Fruit fly (Drosophila melanogaster) Kc167 (cell line): ENCODE results near the gene Pde9.

Experiments
- Sin3A ChIP-seq: fragments of >200 bp; optimal IDR thresholded peaks from 2 replicates; lab custom pipeline; 2018; ENCODE audit warnings: missing external identifiers
- h ChIP-seq: fragments of >200 bp; optimal IDR thresholded peaks from 3 replicates; lab custom pipeline; 2018; ENCODE audit warnings: missing external identifiers
- insv ChIP-seq: fragments of >200 bp; optimal IDR thresholded peaks from 3 replicates; lab custom pipeline; 2018; ENCODE audit warnings: missing external identifiers
- psq ChIP-seq: fragments of >200 bp; optimal IDR thresholded peaks from 2 replicates; lab custom pipeline; 2017; ENCODE audit warnings: missing external identifiers
- ttk ChIP-seq: sonication (Bioruptor generic); optimal IDR thresholded peaks from 2 replicates; lab custom pipeline; 2017; ENCODE audit warnings: missing external identifiers

DNA sequence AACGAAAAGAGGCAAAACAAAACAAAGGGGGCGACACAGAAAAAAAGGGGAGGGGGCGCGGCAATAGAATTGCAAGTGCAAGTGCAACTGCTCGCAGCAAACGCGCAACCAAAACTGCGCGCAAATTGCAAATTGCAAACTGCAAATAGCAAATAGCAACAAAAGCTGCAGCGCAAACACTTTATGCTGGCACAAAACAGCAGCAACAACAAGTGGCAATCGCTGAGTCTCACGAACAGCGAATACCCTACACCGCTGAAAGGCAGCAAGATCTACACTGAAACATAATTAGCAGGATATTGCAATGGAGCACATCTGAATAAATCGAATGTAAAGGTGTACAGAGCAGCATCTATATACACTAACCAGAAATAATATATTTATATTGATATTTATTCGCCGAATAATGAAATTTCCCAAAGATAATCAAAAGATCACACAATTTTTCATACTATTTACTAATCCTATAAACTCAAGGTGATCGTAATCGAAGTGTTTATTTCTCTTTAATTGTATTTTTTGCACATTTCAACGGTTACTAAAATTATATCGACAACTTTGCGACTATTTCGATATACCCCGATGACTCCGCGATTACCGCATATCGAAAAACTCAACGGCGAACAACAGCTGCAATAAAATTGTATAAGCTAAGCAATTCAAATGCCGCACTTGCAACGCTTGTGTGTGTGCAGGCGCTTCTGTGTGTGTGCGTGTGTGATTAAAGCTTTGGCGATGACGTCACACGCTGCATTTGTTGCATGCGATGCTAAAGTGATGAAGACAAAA is 9.0 kb upstream of the Pde9 start, which contains the start of gene CG4404:
- TF ChIP-seq insv (no peak), Sin3A (no peak), ttk (lab: Kevin White, UChicago) (no peak), psq (lab: Kevin White, UChicago) (no peak), h (lab: Kevin White, UChicago) (no peak)
